Fruit fly (Drosophila melanogaster) whole organism, wandering third instar larva: ENCODE measurements around the gene mRpL51.

ENCODE experiments used
- Abd-B ChIP-seq: fragments of >200 bp; optimal IDR thresholded peaks from 2 replicates; lab custom pipeline; 2017; ENCODE audit warnings: missing biosample characterization, missing genetic modification characterization
- CG9705 ChIP-seq: fragments of 200-800 bp; sonication (Bioruptor generic); optimal IDR thresholded peaks from 2 replicates; lab custom pipeline; 2018; ENCODE audit warnings: missing biosample characterization, mild to moderate bottlenecking, missing genetic modification characterization
- CrebA ChIP-seq: fragments of 200-800 bp; sonication (Bioruptor generic); optimal IDR thresholded peaks from 2 replicates; lab custom pipeline; 2016; ENCODE audit warnings: missing biosample characterization, mild to moderate bottlenecking, missing genetic modification characterization, borderline replicate concordance
- Dfd ChIP-seq: fragments of >200 bp; optimal IDR thresholded peaks from 2 replicates; lab custom pipeline; 2017; ENCODE audit warnings: missing biosample characterization, missing genetic modification characterization
- Hr78 ChIP-seq: fragments of >200 bp; optimal IDR thresholded peaks from 2 replicates; lab custom pipeline; 2017; ENCODE audit warnings: missing biosample characterization, missing genetic modification characterization
- dl ChIP-seq, 2 experiments: fragments of 175-275, 200-275 bp in 1 of 2; fragments of 200-275 bp in 1 of 2; sonication (Bioruptor generic); optimal IDR thresholded peaks; lab custom pipeline; 2018; ENCODE audit warnings: mild to moderate bottlenecking in 2 of 2, missing biosample characterization in 2 of 2, missing genetic modification characterization in 2 of 2, moderate library complexity in 2 of 2; ENCODE audit not compliant: partially characterized antibody in 2 of 2, insufficient read depth in 1 of 2

- peak; percentile 32 for TF ChIP-seq Dfd
- no peak for TF ChIP-seq Hr78
- TF ChIP-seq Abd-B (GFP tag; lab: Kevin White, UChicago), result no peak
- TF ChIP-seq CG9705 (GFP tag; lab: Kevin White, UChicago), result peak; percentile 60
- TF ChIP-seq dl (GFP tag; optimal IDR thresholded peaks at IDR 0.05; lab: Kevin White, UChicago; ENCODE audit: insufficient read depth in 1 of 2, partially characterized antibody in 2 of 2), result peak in 1 of 2 experiments; percentile 44
- peak; percentile 23 for TF ChIP-seq CrebA (GFP tag; lab: Kevin White, UChicago)
Observed at dm6 chr2L:8535394-8536176, 18.4 kb upstream of the mRpL51 start.
